Worm (Caenorhabditis elegans): ENCODE measurements around the gene F52D2.5.

DNA sequence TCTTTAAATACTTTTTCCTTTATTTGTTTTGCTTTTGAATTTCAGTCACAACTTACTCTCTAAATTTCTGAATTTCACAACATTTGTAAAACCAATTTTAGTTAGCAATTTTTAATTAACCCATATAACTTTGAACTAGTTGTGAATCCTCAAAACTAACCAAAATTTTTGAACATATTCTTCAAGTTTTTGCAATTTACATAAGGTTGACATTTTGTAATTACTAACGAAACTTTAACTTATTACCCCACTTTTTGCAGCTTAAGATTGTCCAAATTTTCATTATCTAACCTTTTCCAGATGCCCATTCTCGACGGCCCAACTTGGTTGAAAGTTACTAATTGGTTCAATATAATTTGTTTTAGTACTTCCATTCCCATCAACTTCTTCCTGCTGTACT lies 5.0 kb downstream of the F52D2.5 start, which contains the start of gene str-79:
- TF ChIP-seq unc-62 (GFP tag; optimal IDR thresholded peaks at IDR 0.05) (no peak), fos-1 (tag; optimal IDR thresholded peaks at IDR 0.05) (no peak), pqm-1 (tag; optimal IDR thresholded peaks at IDR 0.05) (no peak), elt-3 (tag; optimal IDR thresholded peaks at IDR 0.05) (no peak), egl-27 (tag; optimal IDR thresholded peaks at IDR 0.05) (no peak), ama-1 (optimal IDR thresholded peaks at IDR 0.05) (no peak), mdl-1 (tag; optimal IDR thresholded peaks at IDR 0.05) (no peak), ceh-82 (tag; optimal IDR thresholded peaks at IDR 0.05) (no peak), ceh-28 (tag; optimal IDR thresholded peaks at IDR 0.05) (no peak), nhr-12 (tag; optimal IDR thresholded peaks at IDR 0.05) (no peak), ceh-9 (tag; optimal IDR thresholded peaks at IDR 0.05) (no peak), pha-4 (tag; optimal IDR thresholded peaks at IDR 0.05) (no peak), egl-5 (tag; optimal IDR thresholded peaks at IDR 0.05) (no peak)
